Fruit fly (Drosophila melanogaster) whole organism, embryonic: ENCODE measurements around the gene beta4GalT7.

Experiments used
- Abd-B ChIP-seq: fragments of 200-800 bp; sonication (Bioruptor generic); optimal IDR thresholded peaks from 2 replicates; lab custom pipeline; 2018; ENCODE audit warnings: missing biosample characterization, mild to moderate bottlenecking, missing genetic modification characterization, moderate library complexity
- Asciz ChIP-seq: fragments of 200-800 bp; sonication (Bioruptor generic); optimal IDR thresholded peaks from 2 replicates; lab custom pipeline; 2017; ENCODE audit warnings: missing biosample characterization, mild to moderate bottlenecking, missing genetic modification characterization, missing genetic modification reagents
- Awh ChIP-seq: fragments of 200-800 bp; sonication (Bioruptor generic); IDR thresholded peaks from 2 replicates; pipeline ENCODE4, ENCODE4 v1.3.6; 2022; ENCODE audit warnings: missing biosample characterization, missing genetic modification characterization
- B-H2 ChIP-seq: fragments of 200-800 bp; sonication (Bioruptor generic); optimal IDR thresholded peaks from 2 replicates; lab custom pipeline; 2018; ENCODE audit warnings: missing biosample characterization, mild to moderate bottlenecking, missing genetic modification characterization
- Bgb ChIP-seq: fragments of 200-800 bp; sonication (Bioruptor generic); IDR thresholded peaks from 2 replicates; pipeline ENCODE4 v1.3.6; 2022; ENCODE audit warnings: missing biosample characterization, missing genetic modification characterization; ENCODE audit not compliant: partially characterized antibody
- CG10321 ChIP-seq: fragments of 200-800 bp; sonication (Bioruptor generic); IDR thresholded peaks from 2 replicates; pipeline ENCODE4 v1.3.6; 2022; ENCODE audit warnings: missing biosample characterization, missing genetic modification characterization
- CG11398 ChIP-seq: fragments of 200-800 bp; sonication (Bioruptor generic); optimal IDR thresholded peaks from 2 replicates; lab custom pipeline; 2016; ENCODE audit warnings: missing biosample characterization, missing genetic modification characterization
- CG12219 ChIP-seq: fragments of 200-800 bp; sonication (Bioruptor generic); optimal IDR thresholded peaks from 3 replicates; lab custom pipeline; 2018; ENCODE audit warnings: missing biosample characterization, mild to moderate bottlenecking, missing genetic modification characterization
- CG1529 ChIP-seq: fragments of 200-800 bp; sonication (Bioruptor generic); optimal IDR thresholded peaks from 3 replicates; lab custom pipeline; 2018; ENCODE audit warnings: missing biosample characterization, missing genetic modification characterization
- CG1647 ChIP-seq: fragments of 200-800 bp; sonication (Bioruptor generic); optimal IDR thresholded peaks from 3 replicates; lab custom pipeline; 2016; ENCODE audit warnings: missing biosample characterization, missing genetic modification characterization
- CG17612 ChIP-seq: fragments of 200-800 bp; sonication (Bioruptor generic); IDR thresholded peaks from 2 replicates; pipeline ENCODE4 v1.3.6; 2022; ENCODE audit warnings: missing biosample characterization, missing genetic modification characterization
- CG17802 ChIP-seq: fragments of 200-800 bp; sonication (Bioruptor generic); optimal IDR thresholded peaks from 2 replicates; lab custom pipeline; 2018; ENCODE audit warnings: missing biosample characterization, mild to moderate bottlenecking, missing genetic modification characterization, moderate library complexity
- CG2120 ChIP-seq: fragments of 200-800 bp; sonication (Bioruptor generic); optimal IDR thresholded peaks from 3 replicates; lab custom pipeline; 2016; ENCODE audit warnings: missing biosample characterization, missing genetic modification characterization
- CG3065 ChIP-seq: fragments of 200-800 bp; sonication (Bioruptor generic); optimal IDR thresholded peaks from 2 replicates; lab custom pipeline; 2016; ENCODE audit warnings: missing biosample characterization, missing genetic modification characterization
- CG4328 ChIP-seq: fragments of 200-800 bp; sonication (Bioruptor generic); optimal IDR thresholded peaks from 3 replicates; lab custom pipeline; 2017; ENCODE audit warnings: missing biosample characterization, missing genetic modification reagents, missing genetic modification characterization
- CG5245 ChIP-seq: fragments of 200-800 bp; sonication (Bioruptor generic); optimal IDR thresholded peaks from 3 replicates; lab custom pipeline; 2016; ENCODE audit warnings: missing biosample characterization, missing genetic modification characterization
- CG7271 ChIP-seq: fragments of 200-800 bp; sonication (Bioruptor generic); optimal IDR thresholded peaks from 2 replicates; lab custom pipeline; 2018; ENCODE audit warnings: missing biosample characterization, mild to moderate bottlenecking, missing genetic modification characterization, moderate library complexity
- CG9876 ChIP-seq: fragments of 200-800 bp; sonication (Bioruptor generic); optimal IDR thresholded peaks from 2 replicates; lab custom pipeline; 2016; ENCODE audit warnings: missing biosample characterization, missing genetic modification characterization
- Chrac-16 ChIP-seq: fragments of 200-800 bp; sonication (Bioruptor generic); optimal IDR thresholded peaks from 3 replicates; lab custom pipeline; 2016; ENCODE audit warnings: missing biosample characterization, missing genetic modification characterization
- Dek ChIP-seq: fragments of 200-800 bp; sonication (Bioruptor generic); optimal IDR thresholded peaks from 3 replicates; lab custom pipeline; 2019; ENCODE audit warnings: missing biosample characterization, mild to moderate bottlenecking, missing genetic modification characterization, moderate library complexity
- Dref ChIP-seq: fragments of 200-800 bp; sonication (Bioruptor generic); IDR thresholded peaks from 2 replicates; pipeline ENCODE4 v1.3.6; 2022; ENCODE audit warnings: missing biosample characterization, missing genetic modification characterization
- Elba2 ChIP-seq: fragments of 200-800 bp; sonication (Bioruptor generic); optimal IDR thresholded peaks from 3 replicates; lab custom pipeline; 2016; ENCODE audit warnings: missing biosample characterization, missing genetic modification characterization
- Fer2 ChIP-seq: fragments of 200-800 bp; sonication (Bioruptor generic); optimal IDR thresholded peaks from 2 replicates; lab custom pipeline; 2018; ENCODE audit warnings: missing biosample characterization, mild to moderate bottlenecking, missing genetic modification characterization, moderate library complexity
- HmgD ChIP-seq: fragments of 200-800 bp; sonication (Bioruptor generic); optimal IDR thresholded peaks from 3 replicates; lab custom pipeline; 2016; ENCODE audit warnings: missing biosample characterization, missing genetic modification characterization
- HmgZ ChIP-seq: fragments of 200-800 bp; sonication (Bioruptor generic); optimal IDR thresholded peaks from 2 replicates; lab custom pipeline; 2018; ENCODE audit warnings: missing biosample characterization, mild to moderate bottlenecking, missing genetic modification characterization
- Hmr ChIP-seq: fragments of 200-800 bp; sonication (Bioruptor generic); optimal IDR thresholded peaks from 3 replicates; lab custom pipeline; 2017; ENCODE audit warnings: mild to moderate bottlenecking, missing biosample characterization, missing genetic modification reagents, missing genetic modification characterization
- Hr39 ChIP-seq: fragments of >200 bp; optimal IDR thresholded peaks from 2 replicates; lab custom pipeline; 2017
- Lim3 ChIP-seq: fragments of 200-800 bp; sonication (Bioruptor generic); IDR thresholded peaks from 2 replicates; pipeline ENCODE4 v1.3.6; 2022; ENCODE audit warnings: missing biosample characterization, missing genetic modification characterization
- Neu2 ChIP-seq: fragments of 200-800 bp; sonication (Bioruptor generic); optimal IDR thresholded peaks from 3 replicates; lab custom pipeline; 2016; ENCODE audit warnings: missing biosample characterization, missing genetic modification characterization, borderline replicate concordance
- Poxn ChIP-seq: fragments of 200-800 bp; sonication (Bioruptor generic); IDR thresholded peaks from 2 replicates; pipeline ENCODE4 v1.3.6; 2022; ENCODE audit warnings: missing biosample characterization, missing genetic modification characterization
- Sin3A ChIP-seq: fragments of >200 bp; optimal IDR thresholded peaks from 2 replicates; lab custom pipeline; 2018
- Sox102F ChIP-seq: fragments of 200-800 bp; sonication (Bioruptor generic); optimal IDR thresholded peaks from 2 replicates; lab custom pipeline; 2018; ENCODE audit warnings: missing biosample characterization, mild to moderate bottlenecking, missing genetic modification characterization, moderate library complexity
- Sry-δ ChIP-seq: fragments of 200-800 bp; sonication (Bioruptor generic); optimal IDR thresholded peaks from 2 replicates; lab custom pipeline; 2016; ENCODE audit warnings: missing biosample characterization, missing genetic modification characterization
- Ssrp ChIP-seq: fragments of 200-800 bp; sonication (Bioruptor generic); optimal IDR thresholded peaks from 2 replicates; lab custom pipeline; 2018; ENCODE audit warnings: missing biosample characterization, mild to moderate bottlenecking, missing genetic modification characterization, moderate library complexity
- cg ChIP-seq: fragments of 200-800 bp; sonication (Bioruptor generic); optimal IDR thresholded peaks from 3 replicates; lab custom pipeline; 2019; ENCODE audit warnings: missing biosample characterization, mild to moderate bottlenecking, missing genetic modification characterization, moderate library complexity
- chinmo ChIP-seq: fragments of 200-800 bp; sonication (Bioruptor generic); IDR thresholded peaks from 4 replicates; pipeline ENCODE4 v1.3.6; 2022; ENCODE audit warnings: missing biosample characterization, missing genetic modification characterization; ENCODE audit not compliant: partially characterized antibody
- dysf ChIP-seq: fragments of 200-800 bp; sonication (Bioruptor generic); IDR thresholded peaks from 3 replicates; pipeline ENCODE4 v1.3.6; 2022; ENCODE audit warnings: missing biosample characterization, missing genetic modification characterization
- ems ChIP-seq: fragments of 200-800 bp; sonication (Bioruptor generic); optimal IDR thresholded peaks from 3 replicates; lab custom pipeline; 2016; ENCODE audit warnings: missing biosample characterization, missing genetic modification characterization
- exex ChIP-seq: fragments of 200-800 bp; sonication (Bioruptor generic); optimal IDR thresholded peaks from 4 replicates; lab custom pipeline; 2018; ENCODE audit warnings: missing biosample characterization, mild to moderate bottlenecking, missing genetic modification characterization, moderate library complexity
- jing ChIP-seq: fragments of 200-800 bp; sonication (Bioruptor generic); optimal IDR thresholded peaks from 2 replicates; lab custom pipeline; 2018; ENCODE audit warnings: missing biosample characterization, mild to moderate bottlenecking, missing genetic modification characterization
- ken ChIP-seq: fragments of 200-800 bp; sonication (Bioruptor generic); IDR thresholded peaks from 3 replicates; pipeline ENCODE4 v1.3.6; 2022; ENCODE audit warnings: missing biosample characterization, missing genetic modification characterization
- lov ChIP-seq, 2 experiments: fragments of 200-800 bp in 1 of 2; fragments of >200 bp in 1 of 2; sonication (Bioruptor generic) in 1 of 2; IDR thresholded peaks in 1 of 2; optimal IDR thresholded peaks in 1 of 2; 2 replicates in 1 of 2; 3 replicates in 1 of 2; pipeline versions ENCODE4 v1.3.6 to Lab custom; 2017 to 2022; ENCODE audit warnings: missing biosample characterization in 1 of 2, missing genetic modification characterization in 1 of 2
- p53 ChIP-seq: fragments of 200-800 bp; sonication (Bioruptor generic); optimal IDR thresholded peaks from 2 replicates; lab custom pipeline; 2016; ENCODE audit warnings: missing biosample characterization, missing genetic modification characterization
- pb ChIP-seq: fragments of 200-800 bp; sonication (Bioruptor generic); optimal IDR thresholded peaks from 3 replicates; lab custom pipeline; 2016; ENCODE audit warnings: missing biosample characterization, missing genetic modification characterization
- pros ChIP-seq: fragments of 200-800 bp; sonication (Bioruptor generic); optimal IDR thresholded peaks from 3 replicates; lab custom pipeline; 2019; ENCODE audit warnings: missing biosample characterization, mild to moderate bottlenecking, missing genetic modification characterization, moderate library complexity
- ro ChIP-seq: fragments of 200-800 bp; sonication (Bioruptor generic); IDR thresholded peaks from 2 replicates; pipeline ENCODE4 v1.3.6; 2022; ENCODE audit warnings: missing biosample characterization, missing genetic modification characterization
- shn ChIP-seq: fragments of 200-800 bp; sonication (Bioruptor generic); optimal IDR thresholded peaks from 3 replicates; lab custom pipeline; 2016; ENCODE audit warnings: missing biosample characterization, missing genetic modification characterization
- sima ChIP-seq: fragments of 200-800 bp; sonication (Bioruptor generic); optimal IDR thresholded peaks from 2 replicates; lab custom pipeline; 2016; ENCODE audit warnings: missing biosample characterization, missing genetic modification characterization
- slp2 ChIP-seq: fragments of 200-800 bp; sonication (Bioruptor generic); optimal IDR thresholded peaks from 2 replicates; lab custom pipeline; 2016; ENCODE audit warnings: missing biosample characterization, missing genetic modification characterization
- trh ChIP-seq: fragments of 200-800 bp; sonication (Bioruptor generic); optimal IDR thresholded peaks from 2 replicates; lab custom pipeline; 2016; ENCODE audit warnings: missing biosample characterization, missing genetic modification characterization
- ttk ChIP-seq: fragments of 200-800 bp; sonication (Bioruptor generic); IDR thresholded peaks from 2 replicates; pipeline ENCODE4 v2.1.2; 2022; ENCODE audit warnings: missing biosample characterization, missing genetic modification characterization
- tx ChIP-seq: fragments of 200-800 bp; sonication (Bioruptor generic); optimal IDR thresholded peaks from 2 replicates; lab custom pipeline; 2016; ENCODE audit warnings: missing biosample characterization, missing genetic modification characterization

Gene beta4GalT7

dm6 chr3R:25069569-25069968 lies 46.5 kb downstream of the beta4GalT7 start, which contains the start of the genes Stt3B and CG11839 (continued):
- peak; percentile 85 for TF ChIP-seq HmgD (GFP tag; lab: Kevin White, UChicago)
- peak; percentile 62 for TF ChIP-seq B-H2 (GFP tag; lab: Kevin White, UChicago)
- peak; percentile 75 for TF ChIP-seq Chrac-16 (GFP tag; lab: Kevin White, UChicago)
- TF ChIP-seq CG17802 (tag; lab: Kevin White, UChicago) = no peak
- peak; percentile 89 for TF ChIP-seq HmgZ
- no peak for TF ChIP-seq ro (GFP tag; lab: Robert Waterston, UW)
- no peak for TF ChIP-seq Abd-B (GFP tag; lab: Kevin White, UChicago)
- peak; percentile 54 for TF ChIP-seq Ssrp (tag; lab: Kevin White, UChicago)
- TF ChIP-seq CG11398 (GFP tag; lab: Kevin White, UChicago) = peak; percentile 64
- no peak for TF ChIP-seq CG1529 (GFP tag; lab: Kevin White, UChicago)
- TF ChIP-seq p53 (GFP tag; lab: Kevin White, UChicago) = no peak
- no peak for TF ChIP-seq Lim3
- TF ChIP-seq Neu2 (GFP tag; lab: Kevin White, UChicago) = peak; percentile 10
- TF ChIP-seq jing (GFP tag; lab: Kevin White, UChicago) = no peak
- no peak for TF ChIP-seq lov (optimal IDR thresholded peaks at IDR 0.05; lab: Kevin White, UChicago)
- no peak for TF ChIP-seq lov (GFP tag; IDR thresholded peaks at IDR 0.05; lab: Robert Waterston, UW)
- peak; percentile 97 for TF ChIP-seq Sry-δ
- TF ChIP-seq ken (GFP tag; lab: Robert Waterston, UW) = peak; percentile 58; the same call in 2 of the 3 replicates
- no peak for TF ChIP-seq pros
- no peak for TF ChIP-seq CG10321 (GFP tag; lab: Robert Waterston, UW)
- no peak for TF ChIP-seq Hmr (GFP tag; lab: Kevin White, UChicago)
- peak; percentile 58 for TF ChIP-seq Fer2 (tag; lab: Kevin White, UChicago)
- TF ChIP-seq dysf (GFP tag; lab: Robert Waterston, UW) = peak; percentile 71; the same call in 2 of the 3 replicates
- TF ChIP-seq slp2 (GFP tag; lab: Kevin White, UChicago) = peak; percentile 54
- TF ChIP-seq CG2120 (GFP tag; lab: Kevin White, UChicago) = peak; percentile 91
- peak; percentile 82 for TF ChIP-seq ems (GFP tag; lab: Kevin White, UChicago)
- TF ChIP-seq CG5245 (GFP tag; lab: Kevin White, UChicago) = peak; percentile 42
- TF ChIP-seq Elba2 (GFP tag; lab: Kevin White, UChicago) = peak; percentile 24
- no peak for TF ChIP-seq Sox102F
- peak; percentile 71 for TF ChIP-seq CG9876
- peak; percentile 89 for TF ChIP-seq Dref
- no peak for TF ChIP-seq Poxn
- no peak for TF ChIP-seq pb (GFP tag; lab: Kevin White, UChicago)
- TF ChIP-seq exex (tag; lab: Kevin White, UChicago) = no peak
- no peak for TF ChIP-seq Hr39 (lab: Kevin White, UChicago)
- TF ChIP-seq Dek (tag; lab: Kevin White, UChicago) = no peak
- TF ChIP-seq Sin3A (lab: Kevin White, UChicago) = peak; percentile 93
- peak; percentile 78 for TF ChIP-seq tx (GFP tag; lab: Kevin White, UChicago)
- peak; percentile 11 for TF ChIP-seq CG7271 (tag; lab: Kevin White, UChicago)
- TF ChIP-seq sima (GFP tag; lab: Kevin White, UChicago) = peak; percentile 10
- TF ChIP-seq Awh (GFP tag; lab: Robert Waterston, UW) = no peak
- TF ChIP-seq trh (GFP tag; lab: Kevin White, UChicago) = peak; percentile 30
- TF ChIP-seq CG1647 (GFP tag; lab: Kevin White, UChicago) = peak; percentile 76
- no peak for TF ChIP-seq cg
- peak; percentile 41 for TF ChIP-seq CG4328 (GFP tag; lab: Kevin White, UChicago)
- TF ChIP-seq Bgb (GFP tag; lab: Robert Waterston, UW) = peak; percentile 91
- no peak for TF ChIP-seq CG3065
- TF ChIP-seq shn = peak; percentile 81
- peak; percentile 64; the same call in 2 of the 4 replicates for TF ChIP-seq chinmo (GFP tag; lab: Robert Waterston, UW)
- no peak for TF ChIP-seq CG17612 (GFP tag; lab: Robert Waterston, UW)
- no peak for TF ChIP-seq CG12219
- no peak for TF ChIP-seq Asciz (GFP tag; lab: Kevin White, UChicago)
- 0 out of 2 replicates have a peak, but pooled peaks have one; percentile 6 for TF ChIP-seq ttk
